Worm (Caenorhabditis elegans): ENCODE data around the gene pkc-3.

pkc-3 gene

ce11 chrII:5398779-5399178 lies 19.0 kb downstream of the pkc-3 start, which contains the start of gene fbxl-3:
fbxl-3 (minus strand) TSS chrII:5398902.
- no peak for TF ChIP-seq dox-1 (GFP tag; IDR thresholded peaks at IDR 0.05)
- TF ChIP-seq hmg-1.2 (GFP tag; IDR thresholded peaks at IDR 0.05): peak; percentile 83; the same call in 1 of the 2 replicates

DNA sequence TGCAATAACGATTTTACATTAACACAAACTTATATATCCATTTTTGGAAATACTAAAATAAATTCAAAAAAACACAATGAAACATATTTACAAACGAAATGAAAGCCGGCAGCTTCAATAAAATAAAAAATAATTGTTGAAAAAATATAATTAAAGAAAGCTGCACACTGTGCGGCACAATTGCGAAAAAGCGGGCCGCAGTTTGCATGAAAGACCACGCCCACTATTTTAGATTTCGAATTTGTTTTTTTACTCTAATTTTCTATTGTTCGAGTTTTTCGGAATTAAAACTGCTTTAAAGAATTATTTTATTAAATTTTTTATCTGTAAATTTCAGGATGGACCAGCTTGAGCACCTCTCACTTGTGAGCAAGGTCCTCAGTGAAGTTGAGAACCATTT lies 19.4 kb downstream of the pkc-3 start, which contains the start of gene mog-5:
TSS of gene mog-5 (plus strand) at position 338 of the 400 bp plus-strand sequence.
- peak; percentile 22 for TF ChIP-seq pha-4 (tag; optimal IDR thresholded peaks at IDR 0.05)
- TF ChIP-seq F22D6.2 (tag; optimal IDR thresholded peaks at IDR 0.05): no peak
- no peak for TF ChIP-seq nhr-90 (tag; optimal IDR thresholded peaks at IDR 0.05)
- TF ChIP-seq snpc-1.3 (tag; optimal IDR thresholded peaks at IDR 0.05; ENCODE audit: insufficient read depth): peak; percentile 23
- TF ChIP-seq T07F8.4 (tag; optimal IDR thresholded peaks at IDR 0.05): no peak
- no peak for TF ChIP-seq ztf-6 (GFP tag; IDR thresholded peaks at IDR 0.05)
- peak; percentile 14 for TF ChIP-seq rpc-1 (optimal IDR thresholded peaks at IDR 0.05)
- TF ChIP-seq rpc-1 (tag; optimal IDR thresholded peaks at IDR 0.05): no peak

DNA sequence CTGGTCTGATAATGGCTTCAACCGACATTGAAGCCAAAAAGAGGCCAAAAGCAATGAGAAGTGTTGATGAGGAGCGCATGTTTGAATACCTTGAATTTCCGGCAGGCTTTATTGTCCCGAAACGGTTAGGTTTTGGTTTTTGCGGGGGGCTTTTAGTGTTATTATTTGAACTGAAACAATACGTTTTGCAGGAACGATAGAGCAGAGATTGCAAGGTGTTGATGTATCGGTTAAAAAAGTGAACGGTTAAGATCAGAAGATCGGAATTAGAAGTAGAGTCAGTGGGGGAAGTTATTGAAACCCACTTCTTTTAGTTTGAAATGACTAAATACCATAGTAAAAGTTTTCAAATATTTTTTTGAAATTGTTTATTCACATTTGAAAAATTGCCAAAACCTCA lies 27.7 kb downstream of the pkc-3 start, which contains the start of gene clec-141:
TSS of gene clec-141 (minus strand) at position 101 of the 400 bp plus-strand sequence.
- no peak for TF ChIP-seq Y53G8AR.9 (GFP tag; conservative IDR thresholded peaks at IDR 0.05)
- no peak for TF ChIP-seq ceh-91 (GFP tag; IDR thresholded peaks at IDR 0.05)

- no peak for TF ChIP-seq Y53F4B.3 (GFP tag; IDR thresholded peaks at IDR 0.05)
- TF ChIP-seq Y79H2A.3 (GFP tag; conservative IDR thresholded peaks at IDR 0.05): no peak
- no peak for TF ChIP-seq rcor-1 (GFP tag; IDR thresholded peaks at IDR 0.05)
- TF ChIP-seq ztf-25 (GFP tag; IDR thresholded peaks at IDR 0.05): no peak
- TF ChIP-seq snpc-1.3 (tag; optimal IDR thresholded peaks at IDR 0.05; ENCODE audit: insufficient read depth): no peak
- TF ChIP-seq nfya-1 (tag; optimal IDR thresholded peaks at IDR 0.05; ENCODE audit: borderline replicate concordance, insufficient read depth): no peak
- no peak for TF ChIP-seq Y95B8A.8 (GFP tag; IDR thresholded peaks at IDR 0.05)
- no peak for TF ChIP-seq ceh-91 (GFP tag; IDR thresholded peaks at IDR 0.05)
- TF ChIP-seq gei-17 (GFP tag; optimal IDR thresholded peaks at IDR 0.05): no peak
Measured at ce11 chrII:5408924-5409323, 29.1 kb downstream of the pkc-3 start, which contains the start of the genes EEED8.12 and EEED8.4. EEED8.12 (minus strand) TSS chrII:5409024. EEED8.4 (plus strand) TSS chrII:5409319.

- TF ChIP-seq unc-130 (GFP tag; optimal IDR thresholded peaks at IDR 0.05) (no peak), ztf-3 (GFP tag; optimal IDR thresholded peaks at IDR 0.05) (no peak), lsl-1 (GFP tag; optimal IDR thresholded peaks at IDR 0.05) (no peak), somi-1 (GFP tag; optimal IDR thresholded peaks at IDR 0.05) (no peak), atf-7 (tag; optimal IDR thresholded peaks at IDR 0.05) (no peak), ztf-26 (tag; optimal IDR thresholded peaks at IDR 0.05) (no peak), ztf-6 (GFP tag; IDR thresholded peaks at IDR 0.05) (no peak), mxl-1 (tag; optimal IDR thresholded peaks at IDR 0.05) (no peak), lsy-27 (tag; optimal IDR thresholded peaks at IDR 0.05; ENCODE audit: borderline replicate concordance, insufficient read depth) (no peak), fkh-3 (tag; optimal IDR thresholded peaks at IDR 0.05) (no peak), nhr-179 (tag; optimal IDR thresholded peaks at IDR 0.05) (no peak), pbrm-1 (GFP tag; IDR thresholded peaks at IDR 0.05) (no peak), chd-7 (tag; optimal IDR thresholded peaks at IDR 0.05) (no peak), lag-1 (GFP tag; IDR thresholded peaks at IDR 0.05) (no peak), F33H1.4 (GFP tag; IDR thresholded peaks at IDR 0.05) (no peak), Y95B8A.8 (GFP tag; IDR thresholded peaks at IDR 0.05) (no peak), madf-6 (GFP tag; IDR thresholded peaks at IDR 0.05) (no peak), ztf-28 (GFP tag; IDR thresholded peaks at IDR 0.05) (no peak), nhr-27 (tag; optimal IDR thresholded peaks at IDR 0.05) (no peak)
Measured at ce11 chrII:5412467-5412866, 32.6 kb downstream of the pkc-3 start, which contains the start of the genes EEED8.13 and EEED8.18. EEED8.13 (minus strand) TSS chrII:5412567. EEED8.18 (minus strand) TSS chrII:5412610.
